Worm (Caenorhabditis elegans): Measurements from ENCODE around the gene F40H3.1.

- TF ChIP-seq ceh-31 (tag; optimal IDR thresholded peaks at IDR 0.05): no peak
- TF ChIP-seq dmd-4 (tag; optimal IDR thresholded peaks at IDR 0.05; ENCODE audit: borderline replicate concordance): no peak
- TF ChIP-seq ama-1 (optimal IDR thresholded peaks at IDR 0.05): no peak
- TF ChIP-seq ztf-16 (tag; optimal IDR thresholded peaks at IDR 0.05): no peak
- no peak for TF ChIP-seq C08G9.2 (tag; optimal IDR thresholded peaks at IDR 0.05)
- TF ChIP-seq C38D4.7 (GFP tag; optimal IDR thresholded peaks at IDR 0.05): no peak
- TF ChIP-seq ahr-1 (tag; optimal IDR thresholded peaks at IDR 0.05): no peak
- TF ChIP-seq ceh-18 (tag; optimal IDR thresholded peaks at IDR 0.05): no peak
- no peak for TF ChIP-seq syd-9 (tag; optimal IDR thresholded peaks at IDR 0.05)
- no peak for TF ChIP-seq pqm-1 (tag; optimal IDR thresholded peaks at IDR 0.05)
- no peak for TF ChIP-seq lim-6 (tag; optimal IDR thresholded peaks at IDR 0.05)
- no peak for TF ChIP-seq unc-42 (tag; optimal IDR thresholded peaks at IDR 0.05)
- no peak for TF ChIP-seq ceh-48 (tag; optimal IDR thresholded peaks at IDR 0.05)
Measured at ce11 chrII:6221470-6221869, 41.8 kb downstream of the F40H3.1 start.

Data from whole organism, late embryonic.